Worm (Caenorhabditis elegans): ENCODE measurements around the gene fbxa-211.

DNA sequence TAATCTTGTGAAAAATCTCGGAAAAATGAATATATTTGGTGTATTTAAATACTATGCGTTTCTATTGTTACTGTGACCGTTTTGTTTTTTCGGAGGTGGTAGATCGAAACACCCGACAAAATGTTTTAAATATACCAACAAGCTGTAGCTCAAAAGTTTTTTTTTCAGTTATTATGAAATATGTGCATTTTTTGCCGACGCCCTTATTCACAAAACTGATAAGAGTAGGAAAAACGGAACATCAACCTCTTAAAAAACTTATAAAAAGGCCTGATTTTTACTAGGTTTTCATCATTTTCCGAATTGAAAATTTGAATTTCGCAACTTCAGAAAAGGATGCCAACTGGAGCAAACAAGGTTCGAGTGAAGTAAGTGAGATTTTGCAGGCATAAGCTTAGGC is 16.1 kb downstream of the fbxa-211 start, which contains the start of gene Y37H2A.14:
- no peak for TF ChIP-seq ref-1 (GFP tag; conservative IDR thresholded peaks at IDR 0.05)
- TF ChIP-seq T22C8.4 (GFP tag; IDR thresholded peaks at IDR 0.05), result no peak
